Worm (Caenorhabditis elegans): ENCODE results near the gene vit-4.

DNA sequence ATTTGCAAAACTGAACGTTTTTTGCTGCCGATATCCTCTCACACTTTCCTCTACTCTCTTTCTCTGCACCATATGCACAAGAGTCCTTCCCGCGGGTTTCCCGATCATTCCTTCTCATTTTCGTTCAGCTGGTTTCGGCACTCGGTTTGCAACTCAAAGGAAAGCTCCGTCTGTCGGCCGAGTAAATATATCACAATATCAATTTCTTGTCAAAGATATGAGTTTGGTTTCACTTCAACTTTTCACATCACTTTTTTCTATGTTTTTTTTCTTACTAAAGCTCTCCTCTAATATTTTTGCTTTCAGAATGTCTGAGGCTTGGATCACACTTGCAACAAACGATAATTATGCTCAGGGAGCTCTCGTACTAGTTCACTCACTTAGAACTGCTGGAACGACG, 26.4 kb downstream of the vit-4 start, which contains the start of gene gyg-1:
- no peak for TF ChIP-seq ama-1 (optimal IDR thresholded peaks at IDR 0.05)
- TF ChIP-seq daf-12 (tag; optimal IDR thresholded peaks at IDR 0.05): no peak
- TF ChIP-seq ZK546.5 (tag; optimal IDR thresholded peaks at IDR 0.05): no peak
- TF ChIP-seq snpc-4 (tag; optimal IDR thresholded peaks at IDR 0.05): no peak
- no peak for TF ChIP-seq jun-1 (tag; optimal IDR thresholded peaks at IDR 0.05)
- TF ChIP-seq mdl-1 (tag; optimal IDR thresholded peaks at IDR 0.05): no peak
- no peak for TF ChIP-seq sea-2 (GFP tag; optimal IDR thresholded peaks at IDR 0.05)
- no peak for TF ChIP-seq R02D3.7 (tag; optimal IDR thresholded peaks at IDR 0.05)
- TF ChIP-seq lin-39 (tag; optimal IDR thresholded peaks at IDR 0.05): no peak
- no peak for TF ChIP-seq unc-62 (GFP tag; optimal IDR thresholded peaks at IDR 0.05)
- TF ChIP-seq egl-27 (tag; optimal IDR thresholded peaks at IDR 0.05): no peak
- TF ChIP-seq nfya-1 (tag; optimal IDR thresholded peaks at IDR 0.05; ENCODE audit: insufficient read depth): no peak

Measured in whole organism, L3 larva.